Worm (Caenorhabditis elegans) whole organism, L2 larva: Measurements from ENCODE around the gene dhs-18.
A peak's percentile ranks its signal among the peaks of the same experiment; 100 is the strongest.

Source experiments
- C34F6.9 ChIP-seq: fragments of 150-350 bp; optimal IDR thresholded peaks from 2 replicates; lab custom pipeline; 2014; ENCODE audit warnings: missing biosample characterization, missing genetic modification characterization
- F13H6.1 ChIP-seq: sonication (generic microtip); optimal IDR thresholded peaks from 2 replicates; lab custom pipeline; 2016; ENCODE audit warnings: missing genetic modification characterization, missing compliant biosample characterization
- Y55F3AM.14 ChIP-seq: fragments of 200-800 bp; sonication (Bioruptor generic); optimal IDR thresholded peaks from 2 replicates; lab custom pipeline; 2018; ENCODE audit warnings: mild to moderate bottlenecking, missing genetic modification characterization, missing compliant biosample characterization
- ZK546.5 ChIP-seq: sonication (generic microtip); optimal IDR thresholded peaks from 2 replicates; lab custom pipeline; 2017; ENCODE audit warnings: missing biosample characterization, missing genetic modification characterization
- ama-1 ChIP-seq: fragments of 150-350 bp; optimal IDR thresholded peaks from 2 replicates; lab custom pipeline; 2018; ENCODE audit warnings: inconsistent platforms
- blmp-1 ChIP-seq: sonication (generic microtip); optimal IDR thresholded peaks from 2 replicates; lab custom pipeline; 2017; ENCODE audit warnings: missing genetic modification characterization, mild to moderate bottlenecking, missing compliant biosample characterization, antibody characterized with exemption, moderate library complexity; ENCODE audit not compliant: insufficient read depth
- ceh-16 ChIP-seq: fragments of 150-350 bp; optimal IDR thresholded peaks from 2 replicates; lab custom pipeline; 2014; ENCODE audit warnings: missing biosample characterization, missing genetic modification characterization
- ceh-82 ChIP-seq: fragments of 150-350 bp; optimal IDR thresholded peaks from 2 replicates; lab custom pipeline; 2014; ENCODE audit warnings: missing biosample characterization, missing genetic modification characterization
- crh-2 ChIP-seq: sonication (generic microtip); optimal IDR thresholded peaks from 2 replicates; lab custom pipeline; 2017; ENCODE audit warnings: missing biosample characterization, missing genetic modification characterization
- dmd-4 ChIP-seq: sonication (generic microtip); optimal IDR thresholded peaks from 2 replicates; lab custom pipeline; 2017; ENCODE audit warnings: missing biosample characterization, missing genetic modification characterization
- elt-3 ChIP-seq: sonication (generic microtip); optimal IDR thresholded peaks from 2 replicates; lab custom pipeline; 2017; ENCODE audit warnings: missing biosample characterization, missing genetic modification characterization
- fos-1 ChIP-seq: fragments of 150-350 bp; optimal IDR thresholded peaks from 2 replicates; lab custom pipeline; 2014; ENCODE audit warnings: missing biosample characterization, missing genetic modification characterization
- gmeb-1 ChIP-seq: fragments of 150-350 bp; optimal IDR thresholded peaks from 2 replicates; lab custom pipeline; 2014; ENCODE audit warnings: missing biosample characterization, missing genetic modification characterization
- lin-11 ChIP-seq: fragments of 150-350 bp; sonication (generic microtip); optimal IDR thresholded peaks from 2 replicates; lab custom pipeline; 2014; ENCODE audit warnings: missing biosample characterization, missing genetic modification characterization, inconsistent platforms, mixed read lengths
- lin-13 ChIP-seq: fragments of 150-350 bp; optimal IDR thresholded peaks from 2 replicates; lab custom pipeline; 2014; ENCODE audit warnings: missing biosample characterization, missing genetic modification reagents, missing genetic modification characterization
- lin-39 ChIP-seq: fragments of 150-350 bp; optimal IDR thresholded peaks from 2 replicates; lab custom pipeline; 2014; ENCODE audit warnings: missing biosample characterization, missing genetic modification reagents, missing genetic modification characterization
- lsy-2 ChIP-seq, 2 experiments: fragments of 150-350 bp in 1 of 2; sonication (generic microtip) in 1 of 2; optimal IDR thresholded peaks; 2 replicates each; lab custom pipeline; 2014 to 2017; ENCODE audit warnings: missing biosample characterization in 2 of 2, missing genetic modification characterization in 2 of 2
- mab-5 ChIP-seq: fragments of 150-350 bp; optimal IDR thresholded peaks from 2 replicates; lab custom pipeline; 2014; ENCODE audit warnings: missing biosample characterization, missing genetic modification characterization
- mdl-1 ChIP-seq, 2 experiments: fragments of 150-350 bp in 1 of 2; sonication (generic microtip) in 1 of 2; optimal IDR thresholded peaks; 2 replicates each; lab custom pipeline; 2017; ENCODE audit warnings: missing biosample characterization in 2 of 2, missing genetic modification characterization in 2 of 2
- nhr-10 ChIP-seq: sonication (generic microtip); optimal IDR thresholded peaks from 2 replicates; lab custom pipeline; 2017; ENCODE audit warnings: missing biosample characterization, missing genetic modification characterization
- nhr-11 ChIP-seq: fragments of 150-350 bp; optimal IDR thresholded peaks from 2 replicates; lab custom pipeline; 2014; ENCODE audit warnings: missing biosample characterization, missing genetic modification characterization
- nhr-12 ChIP-seq: fragments of 150-350 bp; optimal IDR thresholded peaks from 2 replicates; lab custom pipeline; 2014; ENCODE audit warnings: missing biosample characterization, missing genetic modification characterization
- nhr-129 ChIP-seq: fragments of 150-350 bp; optimal IDR thresholded peaks from 2 replicates; lab custom pipeline; 2014; ENCODE audit warnings: missing biosample characterization, missing genetic modification characterization
- nhr-21 ChIP-seq: fragments of 150-350 bp; optimal IDR thresholded peaks from 2 replicates; lab custom pipeline; 2014; ENCODE audit warnings: missing biosample characterization, missing genetic modification characterization
- nhr-23 ChIP-seq: fragments of 150-350 bp; optimal IDR thresholded peaks from 2 replicates; lab custom pipeline; 2014; ENCODE audit warnings: missing biosample characterization, missing genetic modification reagents, missing genetic modification characterization
- nhr-25 ChIP-seq: fragments of 150-350 bp; sonication (generic microtip); optimal IDR thresholded peaks from 3 replicates; lab custom pipeline; 2014; ENCODE audit warnings: missing biosample characterization, missing genetic modification characterization
- nhr-6 ChIP-seq: fragments of 150-350 bp; optimal IDR thresholded peaks from 2 replicates; lab custom pipeline; 2014; ENCODE audit warnings: missing biosample characterization, missing genetic modification characterization
- nhr-77 ChIP-seq: fragments of 150-350 bp; optimal IDR thresholded peaks from 2 replicates; lab custom pipeline; 2014; ENCODE audit warnings: missing biosample characterization, missing genetic modification characterization
- peb-1 ChIP-seq: fragments of 150-350 bp; optimal IDR thresholded peaks from 2 replicates; lab custom pipeline; 2014; ENCODE audit warnings: missing biosample characterization, missing genetic modification characterization
- sem-4 ChIP-seq: fragments of 150-350 bp; optimal IDR thresholded peaks from 2 replicates; lab custom pipeline; 2014; ENCODE audit warnings: missing biosample characterization, missing genetic modification reagents, missing genetic modification characterization
- skn-1 ChIP-seq: sonication (generic microtip); optimal IDR thresholded peaks from 2 replicates; lab custom pipeline; 2017; ENCODE audit warnings: missing biosample characterization, missing genetic modification characterization
- sma-3 ChIP-seq: sonication (generic microtip); optimal IDR thresholded peaks from 2 replicates; lab custom pipeline; 2016; ENCODE audit warnings: missing genetic modification reagents, missing genetic modification characterization, missing compliant biosample characterization
- sma-9 ChIP-seq, 2 experiments: fragments of 150-350 bp in 1 of 2; sonication (generic microtip) in 1 of 2; optimal IDR thresholded peaks; 2 replicates each; lab custom pipeline; 2014 to 2016; ENCODE audit warnings: missing genetic modification characterization in 2 of 2, mild to moderate bottlenecking in 1 of 2, missing biosample characterization in 1 of 2, missing compliant biosample characterization in 1 of 2, missing genetic modification reagents in 1 of 2, moderate library complexity in 1 of 2
- snpc-4 ChIP-seq: fragments of 150-350 bp; optimal IDR thresholded peaks from 2 replicates; lab custom pipeline; 2014; ENCODE audit warnings: missing biosample characterization, missing genetic modification characterization
- unc-39 ChIP-seq: fragments of 150-350 bp; optimal IDR thresholded peaks from 2 replicates; lab custom pipeline; 2014; ENCODE audit warnings: missing biosample characterization, missing genetic modification characterization
- unc-55 ChIP-seq: fragments of 150-350 bp; sonication (generic microtip); optimal IDR thresholded peaks from 3 replicates; lab custom pipeline; 2014; ENCODE audit warnings: missing biosample characterization, missing genetic modification reagents, missing genetic modification characterization
- unc-62 ChIP-seq: fragments of 150-350 bp; optimal IDR thresholded peaks from 2 replicates; lab custom pipeline; 2014; ENCODE audit warnings: missing biosample characterization, missing genetic modification reagents, missing genetic modification characterization
- ztf-1 ChIP-seq: fragments of 200-800 bp; sonication (Bioruptor generic); conservative IDR thresholded peaks from 2 replicates; pipeline ENCODE4 v1.3.6; 2022; ENCODE audit warnings: missing genetic modification characterization, missing compliant biosample characterization
- ztf-4 ChIP-seq: fragments of 150-350 bp; optimal IDR thresholded peaks from 2 replicates; lab custom pipeline; 2014; ENCODE audit warnings: missing biosample characterization, missing genetic modification characterization

dhs-18 gene

DNA sequence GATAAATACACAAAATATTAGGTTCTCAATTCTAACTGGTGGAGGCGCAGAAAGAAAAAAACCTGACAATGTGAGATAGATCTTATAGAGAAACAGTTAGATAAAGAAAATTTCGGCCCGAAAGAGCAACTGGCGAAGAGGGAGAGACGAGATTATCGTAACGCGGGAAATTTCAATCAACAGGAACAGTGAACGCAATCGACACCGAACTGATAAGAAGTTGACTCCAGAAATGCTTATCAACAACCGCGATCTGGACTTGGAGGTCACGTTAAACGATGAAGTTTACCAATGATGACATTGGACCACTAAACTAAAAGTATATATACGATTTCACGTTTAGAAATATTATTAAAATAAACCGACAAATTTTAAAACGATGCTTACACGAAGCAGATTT, 29.8 kb upstream of the dhs-18 start:
- TF ChIP-seq blmp-1 (tag; lab: Kevin White, UChicago) (no peak), unc-39 (tag; lab: Kevin White, UChicago) (no peak), sem-4 (no peak), lin-13 (GFP tag; lab: Kevin White, UChicago) (peak; percentile 32), skn-1 (no peak), fos-1 (peak; percentile 46), sma-9 (GFP tag; optimal IDR thresholded peaks at IDR 0.05; lab: Kevin White, UChicago) (peak; percentile 25), sma-9 (tag; optimal IDR thresholded peaks at IDR 0.05; lab: Kevin White, UChicago) (no peak), lin-11 (tag; lab: Kevin White, UChicago) (no peak), lin-39 (no peak), peb-1 (tag; lab: Kevin White, UChicago) (no peak), nhr-77 (tag; lab: Kevin White, UChicago) (no peak), ama-1 (lab: Kevin White, UChicago) (peak; percentile 79), nhr-23 (tag; lab: Kevin White, UChicago) (no peak), F13H6.1 (tag; lab: Kevin White, UChicago) (no peak), nhr-25 (tag; lab: Kevin White, UChicago) (no peak), elt-3 (no peak), lsy-2 (tag; optimal IDR thresholded peaks at IDR 0.05; lab: Kevin White, UChicago) (peak in 1 of 2 experiments; percentile 40), ceh-16 (tag; lab: Kevin White, UChicago) (no peak), mab-5 (tag; lab: Kevin White, UChicago) (no peak), ceh-82 (tag; lab: Kevin White, UChicago) (no peak), C34F6.9 (tag; lab: Kevin White, UChicago) (peak; percentile 14), crh-2 (tag; lab: Kevin White, UChicago) (peak; percentile 31), ztf-1 (GFP tag; lab: Robert Waterston, UW) (no peak), ztf-4 (tag; lab: Kevin White, UChicago) (peak; percentile 77), nhr-12 (no peak), nhr-11 (tag; lab: Kevin White, UChicago) (no peak), snpc-4 (tag; lab: Kevin White, UChicago) (no peak), unc-62 (GFP tag; lab: Kevin White, UChicago) (peak; percentile 38), nhr-129 (tag; lab: Kevin White, UChicago) (peak; percentile 43)

DNA sequence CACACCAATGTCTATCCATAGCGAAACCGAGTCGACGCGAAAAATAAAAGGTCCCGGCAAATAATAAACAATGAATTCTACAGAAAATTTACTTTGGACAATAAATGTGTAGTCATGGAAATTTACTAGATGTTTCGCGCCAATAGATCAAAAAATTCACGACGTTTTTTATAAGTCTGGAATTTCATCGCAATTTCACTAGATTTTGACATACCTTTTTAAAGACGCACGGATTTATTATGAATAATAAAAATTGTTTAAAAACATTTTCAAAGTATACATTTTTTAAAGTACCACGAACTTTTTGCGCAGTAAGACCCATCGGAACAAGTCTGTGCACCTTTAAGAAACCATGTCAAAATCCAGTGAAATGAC, 29.4 kb upstream of the dhs-18 start:
- no peak for TF ChIP-seq mdl-1 (tag; optimal IDR thresholded peaks at IDR 0.05; lab: Kevin White, UChicago)
- TF ChIP-seq sma-3 (GFP tag; lab: Kevin White, UChicago) = peak; percentile 15
- peak; percentile 41 for TF ChIP-seq sem-4
- TF ChIP-seq unc-39 (tag; lab: Kevin White, UChicago) = no peak
- TF ChIP-seq peb-1 (tag; lab: Kevin White, UChicago) = no peak
- TF ChIP-seq ZK546.5 = no peak
- TF ChIP-seq nhr-129 (tag; lab: Kevin White, UChicago) = no peak
- no peak for TF ChIP-seq gmeb-1 (tag; lab: Kevin White, UChicago)
- no peak for TF ChIP-seq dmd-4 (tag; lab: Kevin White, UChicago)

- no peak for TF ChIP-seq nhr-12
- TF ChIP-seq unc-55 (GFP tag; lab: Kevin White, UChicago) = peak; percentile 12
- TF ChIP-seq nhr-6 (tag; lab: Kevin White, UChicago) = no peak
- no peak for TF ChIP-seq lsy-2 (tag; optimal IDR thresholded peaks at IDR 0.05; lab: Kevin White, UChicago)
- no peak for TF ChIP-seq sma-9 (GFP tag; optimal IDR thresholded peaks at IDR 0.05; lab: Kevin White, UChicago)
- TF ChIP-seq sma-9 (tag; optimal IDR thresholded peaks at IDR 0.05; lab: Kevin White, UChicago) = no peak
- TF ChIP-seq C34F6.9 (tag; lab: Kevin White, UChicago) = no peak
- peak; percentile 4 for TF ChIP-seq nhr-21 (tag; lab: Kevin White, UChicago)
- TF ChIP-seq gmeb-1 (tag; lab: Kevin White, UChicago) = no peak
- TF ChIP-seq nhr-23 (tag; lab: Kevin White, UChicago) = no peak
- TF ChIP-seq mdl-1 (tag; optimal IDR thresholded peaks at IDR 0.05; lab: Kevin White, UChicago) = peak; percentile 41 to 51
- peak; percentile 31 for TF ChIP-seq nhr-129 (tag; lab: Kevin White, UChicago)
- no peak for TF ChIP-seq Y55F3AM.14
- TF ChIP-seq nhr-25 (tag; lab: Kevin White, UChicago) = peak; percentile 22
- peak; percentile 10 for TF ChIP-seq F13H6.1 (tag; lab: Kevin White, UChicago)
- TF ChIP-seq skn-1 = no peak
- peak; percentile 41 for TF ChIP-seq fos-1
- TF ChIP-seq ztf-1 (GFP tag; lab: Robert Waterston, UW) = no peak
- TF ChIP-seq ama-1 (lab: Kevin White, UChicago) = no peak
- TF ChIP-seq nhr-10 (tag; lab: Kevin White, UChicago) = no peak
These were observed 28.8 kb upstream of the dhs-18 start for ce11 chrV:11075209-11076027.
